Fruit fly (Drosophila melanogaster) whole organism, embryonic: ENCODE results near the gene RtcB.

Source experiments
- Atf3 ChIP-seq: fragments of 200-800 bp; sonication (Bioruptor generic); optimal IDR thresholded peaks from 3 replicates; lab custom pipeline; 2016; ENCODE audit warnings: missing biosample characterization, missing genetic modification characterization
- BEAF-32 ChIP-seq: fragments of 200-800 bp; sonication (Bioruptor generic); optimal IDR thresholded peaks from 3 replicates; lab custom pipeline; 2017; ENCODE audit warnings: missing biosample characterization, missing genetic modification characterization, mild to moderate bottlenecking, moderate library complexity, missing genetic modification reagents
- BtbVII ChIP-seq: fragments of 200-800 bp; sonication (Bioruptor generic); optimal IDR thresholded peaks from 3 replicates; lab custom pipeline; 2017; ENCODE audit warnings: missing biosample characterization, mild to moderate bottlenecking, missing genetic modification characterization
- CG10274 ChIP-seq: fragments of 200-800 bp; sonication (Bioruptor generic); optimal IDR thresholded peaks from 3 replicates; lab custom pipeline; 2017; ENCODE audit warnings: missing biosample characterization, mild to moderate bottlenecking, missing genetic modification characterization
- CG10979 ChIP-seq: fragments of 200-800 bp; sonication (Bioruptor generic); optimal IDR thresholded peaks from 2 replicates; lab custom pipeline; 2018; ENCODE audit warnings: missing biosample characterization, mild to moderate bottlenecking, missing genetic modification characterization, moderate library complexity
- CG11560 ChIP-seq: fragments of 200-800 bp; sonication (Bioruptor generic); IDR thresholded peaks from 3 replicates; pipeline ENCODE4 v1.3.6; 2022; ENCODE audit warnings: missing biosample characterization, missing genetic modification characterization
- CG13624 ChIP-seq: fragments of 200-800 bp; sonication (Bioruptor generic); optimal IDR thresholded peaks from 2 replicates; lab custom pipeline; 2016; ENCODE audit warnings: missing biosample characterization, missing genetic modification characterization
- CG15269 ChIP-seq: fragments of 200-800 bp; sonication (Bioruptor generic); optimal IDR thresholded peaks from 2 replicates; lab custom pipeline; 2018; ENCODE audit warnings: missing biosample characterization, mild to moderate bottlenecking, missing genetic modification characterization, moderate library complexity
- CG15514 ChIP-seq: fragments of 200-800 bp; sonication (Bioruptor generic); optimal IDR thresholded peaks from 3 replicates; lab custom pipeline; 2017; ENCODE audit warnings: missing biosample characterization, missing genetic modification characterization, mild to moderate bottlenecking, moderate library complexity, missing genetic modification reagents
- CG15601 ChIP-seq: fragments of 200-800 bp; sonication (Bioruptor generic); optimal IDR thresholded peaks from 3 replicates; lab custom pipeline; 2019; ENCODE audit warnings: missing biosample characterization, mild to moderate bottlenecking, missing genetic modification characterization, moderate library complexity
- CG17359 ChIP-seq: fragments of 200-800 bp; sonication (Bioruptor generic); optimal IDR thresholded peaks from 3 replicates; lab custom pipeline; 2018; ENCODE audit warnings: missing biosample characterization, mild to moderate bottlenecking, missing genetic modification characterization, moderate library complexity
- CG18476 ChIP-seq: fragments of 200-800 bp; sonication (Bioruptor generic); optimal IDR thresholded peaks from 2 replicates; lab custom pipeline; 2016; ENCODE audit warnings: missing biosample characterization, mild to moderate bottlenecking, missing genetic modification characterization
- CG2712 ChIP-seq: fragments of 200-800 bp; optimal IDR thresholded peaks from 3 replicates; lab custom pipeline; 2019; ENCODE audit warnings: missing biosample characterization, mild to moderate bottlenecking, missing genetic modification characterization, moderate library complexity
- CG31441 ChIP-seq: fragments of 200-800 bp; sonication (Bioruptor generic); IDR thresholded peaks from 2 replicates; pipeline ENCODE4 v1.3.6; 2022; ENCODE audit warnings: missing biosample characterization, missing genetic modification characterization
- CG4820 ChIP-seq: fragments of 200-800 bp; sonication (Bioruptor generic); optimal IDR thresholded peaks from 3 replicates; lab custom pipeline; 2016; ENCODE audit warnings: missing biosample characterization, missing genetic modification characterization
- CG9727 ChIP-seq: fragments of 200-800 bp; sonication (Bioruptor generic); optimal IDR thresholded peaks from 3 replicates; lab custom pipeline; 2017; ENCODE audit warnings: missing biosample characterization, mild to moderate bottlenecking, missing genetic modification characterization
- D ChIP-seq, 2 experiments: fragments of 200-800 bp in 1 of 2; fragments of >200 bp in 1 of 2; sonication (Bioruptor generic) in 1 of 2; optimal IDR thresholded peaks; 2 replicates in 1 of 2; 3 replicates in 1 of 2; lab custom pipeline; 2017; ENCODE audit warnings: mild to moderate bottlenecking in 1 of 2, missing biosample characterization in 1 of 2, missing genetic modification characterization in 1 of 2, missing genetic modification reagents in 1 of 2
- Dip2 ChIP-seq: fragments of 200-800 bp; sonication (Bioruptor generic); IDR thresholded peaks from 2 replicates; pipeline ENCODE4 v1.3.6; 2022; ENCODE audit warnings: missing biosample characterization, missing genetic modification characterization
- Dp ChIP-seq: fragments of 200-800 bp; sonication (Bioruptor generic); optimal IDR thresholded peaks from 2 replicates; lab custom pipeline; 2018; ENCODE audit warnings: missing biosample characterization, mild to moderate bottlenecking, missing genetic modification characterization, moderate library complexity
- Ets97D ChIP-seq: fragments of 200-800 bp; sonication (Bioruptor generic); optimal IDR thresholded peaks from 3 replicates; lab custom pipeline; 2016; ENCODE audit warnings: missing biosample characterization, missing genetic modification characterization
- H15 ChIP-seq: fragments of 200-800 bp; sonication (Bioruptor generic); IDR thresholded peaks from 3 replicates; pipeline ENCODE4 v1.3.6; 2022; ENCODE audit warnings: missing biosample characterization, missing genetic modification characterization
- HHEX ChIP-seq: fragments of 200-800 bp; sonication (Bioruptor generic); optimal IDR thresholded peaks from 3 replicates; lab custom pipeline; 2017; ENCODE audit warnings: missing biosample characterization, mild to moderate bottlenecking, missing genetic modification characterization, missing genetic modification reagents
- Lhr ChIP-seq: fragments of 200-800 bp; sonication (Bioruptor generic); optimal IDR thresholded peaks from 3 replicates; lab custom pipeline; 2017; ENCODE audit warnings: mild to moderate bottlenecking, missing biosample characterization, missing genetic modification reagents, missing genetic modification characterization
- Oaz ChIP-seq: fragments of 200-800 bp; sonication (Bioruptor generic); IDR thresholded peaks from 2 replicates; pipeline ENCODE4 v1.3.6; 2022; ENCODE audit warnings: missing biosample characterization, missing genetic modification characterization
- TFAM ChIP-seq: fragments of 200-800 bp; sonication (Bioruptor generic); optimal IDR thresholded peaks from 2 replicates; lab custom pipeline; 2017; ENCODE audit warnings: missing biosample characterization, missing genetic modification characterization, inconsistent platforms
- ac ChIP-seq: fragments of 200-800 bp; sonication (Bioruptor generic); optimal IDR thresholded peaks from 3 replicates; lab custom pipeline; 2017; ENCODE audit warnings: missing biosample characterization, mild to moderate bottlenecking, missing genetic modification characterization
- al ChIP-seq: fragments of 200-800 bp; sonication (Bioruptor generic); IDR thresholded peaks from 2 replicates; pipeline ENCODE4 v1.3.6; 2022; ENCODE audit warnings: missing biosample characterization, missing genetic modification characterization
- crol ChIP-seq: fragments of 200-800 bp; sonication (Bioruptor generic); IDR thresholded peaks from 2 replicates; pipeline ENCODE4 v1.3.6; 2022; ENCODE audit warnings: missing biosample characterization, missing genetic modification characterization
- dysf ChIP-seq: fragments of 200-800 bp; sonication (Bioruptor generic); IDR thresholded peaks from 3 replicates; pipeline ENCODE4 v1.3.6; 2022; ENCODE audit warnings: missing biosample characterization, missing genetic modification characterization
- eve ChIP-seq, 2 experiments: fragments of >200 bp; optimal IDR thresholded peaks; 2 replicates each; lab custom pipeline; 2017; ENCODE audit warnings: missing biosample characterization in 2 of 2, missing genetic modification characterization in 2 of 2
- fd64A ChIP-seq: fragments of 200-800 bp; sonication (Bioruptor generic); optimal IDR thresholded peaks from 3 replicates; lab custom pipeline; 2018; ENCODE audit warnings: missing biosample characterization, mild to moderate bottlenecking, missing genetic modification characterization
- gsb ChIP-seq: fragments of 200-800 bp; sonication (Bioruptor generic); IDR thresholded peaks from 2 replicates; pipeline ENCODE4 v1.3.6; 2022; ENCODE audit warnings: missing biosample characterization, missing genetic modification characterization
- h ChIP-seq: fragments of >200 bp; optimal IDR thresholded peaks from 2 replicates; lab custom pipeline; 2017
- inv ChIP-seq: fragments of 200-800 bp; sonication (Bioruptor generic); IDR thresholded peaks from 2 replicates; pipeline ENCODE4 v1.3.6; 2022; ENCODE audit warnings: missing biosample characterization, missing genetic modification characterization; ENCODE audit not compliant: partially characterized antibody
- knrl ChIP-seq: fragments of 200-800 bp; sonication (Bioruptor generic); IDR thresholded peaks from 3 replicates; pipeline ENCODE4 v1.3.6; 2022; ENCODE audit warnings: missing biosample characterization, missing genetic modification characterization; ENCODE audit not compliant: partially characterized antibody
- lbe ChIP-seq: fragments of 200-800 bp; sonication (Bioruptor generic); optimal IDR thresholded peaks from 2 replicates; lab custom pipeline; 2016; ENCODE audit warnings: missing biosample characterization, mild to moderate bottlenecking, missing genetic modification characterization
- phol ChIP-seq: fragments of 200-800 bp; sonication (Bioruptor generic); optimal IDR thresholded peaks from 3 replicates; lab custom pipeline; 2018; ENCODE audit warnings: missing biosample characterization, mild to moderate bottlenecking, missing genetic modification characterization, moderate library complexity
- prd ChIP-seq, 3 experiments: fragments of >200 bp in 2 of 3; fragments of 200-800 bp in 1 of 3; sonication (Bioruptor generic) in 1 of 3; optimal IDR thresholded peaks in 2 of 3; IDR thresholded peaks in 1 of 3; 2 replicates in 2 of 3; 3 replicates in 1 of 3; pipeline versions ENCODE4 v1.3.6 to Lab custom; 2017 to 2022; ENCODE audit warnings: missing biosample characterization in 1 of 3, missing genetic modification characterization in 1 of 3
- repo ChIP-seq: fragments of 200-800 bp; sonication (Bioruptor generic); optimal IDR thresholded peaks from 2 replicates; lab custom pipeline; 2016; ENCODE audit warnings: missing biosample characterization, missing genetic modification characterization
- ssp ChIP-seq: fragments of 200-800 bp; sonication (Bioruptor generic); IDR thresholded peaks from 2 replicates; pipeline ENCODE4 v1.3.6; 2022; ENCODE audit warnings: missing biosample characterization, missing genetic modification characterization
- sug ChIP-seq: fragments of 200-800 bp; optimal IDR thresholded peaks from 2 replicates; lab custom pipeline; 2019; ENCODE audit warnings: missing biosample characterization, mild to moderate bottlenecking, missing genetic modification characterization, moderate library complexity
- tio ChIP-seq: fragments of 200-800 bp; sonication (Bioruptor generic); optimal IDR thresholded peaks from 2 replicates; lab custom pipeline; 2017; ENCODE audit warnings: missing biosample characterization, missing genetic modification characterization, inconsistent platforms
- tll ChIP-seq, 2 experiments: fragments of 200-800 bp in 1 of 2; fragments of >200 bp in 1 of 2; sonication (Bioruptor generic) in 1 of 2; optimal IDR thresholded peaks; 2 replicates each; lab custom pipeline; 2017 to 2019; ENCODE audit warnings: missing biosample characterization in 2 of 2, missing genetic modification characterization in 2 of 2, mild to moderate bottlenecking in 1 of 2, moderate library complexity in 1 of 2
- tup ChIP-seq: fragments of 200-800 bp; sonication (Bioruptor generic); optimal IDR thresholded peaks from 2 replicates; lab custom pipeline; 2016; ENCODE audit warnings: missing biosample characterization, mild to moderate bottlenecking, missing genetic modification characterization, moderate library complexity
- usp ChIP-seq: fragments of >200 bp; optimal IDR thresholded peaks from 2 replicates; lab custom pipeline; 2017; ENCODE audit warnings: missing biosample characterization, missing genetic modification characterization
- vvl ChIP-seq: fragments of 200-800 bp; sonication (Bioruptor generic); IDR thresholded peaks from 2 replicates; pipeline ENCODE4 v1.3.6; 2022; ENCODE audit warnings: missing biosample characterization, missing genetic modification characterization
- z ChIP-seq: fragments of 200-800 bp; sonication (Bioruptor generic); IDR thresholded peaks from 3 replicates; pipeline ENCODE4 v1.3.6; 2022; ENCODE audit warnings: missing biosample characterization, missing genetic modification characterization
- zen ChIP-seq: fragments of 200-800 bp; sonication (Bioruptor generic); optimal IDR thresholded peaks from 3 replicates; lab custom pipeline; 2018; ENCODE audit warnings: missing biosample characterization, mild to moderate bottlenecking, missing genetic modification characterization, moderate library complexity

RtcB gene

dm6 chr2L:19423467-19424122, 6.8 kb upstream of the RtcB start, which contains the start of the genes Alp12 and CG13085 (continued):
- TF ChIP-seq CG11560 (tag; lab: Robert Waterston, UW) (peak; percentile 90), H15 (GFP tag; lab: Robert Waterston, UW) (peak; percentile 92), tio (GFP tag; lab: Kevin White, UChicago) (peak; percentile 98), Dip2 (GFP tag; lab: Robert Waterston, UW) (peak; percentile 75; the same call in 1 of the 2 replicates), TFAM (GFP tag; lab: Kevin White, UChicago) (peak; percentile 83), CG10979 (tag; lab: Kevin White, UChicago) (peak; percentile 98), BtbVII (GFP tag; lab: Kevin White, UChicago) (peak; percentile 99), h (lab: Kevin White, UChicago) (no peak), z (peak; percentile 69; the same call in 2 of the 3 replicates), Dp (GFP tag; lab: Kevin White, UChicago) (peak; percentile 31), ac (GFP tag; lab: Kevin White, UChicago) (peak; percentile 73), Lhr (peak; percentile 95), repo (GFP tag; lab: Kevin White, UChicago) (peak; percentile 85), zen (tag; lab: Kevin White, UChicago) (peak; percentile 92), fd64A (peak; percentile 93), vvl (peak; percentile 97), BEAF-32 (GFP tag; lab: Kevin White, UChicago) (peak; percentile 30), lbe (peak; percentile 82), phol (tag; lab: Kevin White, UChicago) (peak; percentile 98), CG4820 (GFP tag; lab: Kevin White, UChicago) (peak; percentile 95), Atf3 (peak; percentile 90), CG15514 (GFP tag; lab: Kevin White, UChicago) (peak; percentile 92), inv (no peak), CG15269 (tag; lab: Kevin White, UChicago) (peak; percentile 99), CG9727 (GFP tag; lab: Kevin White, UChicago) (peak; percentile 98), CG31441 (GFP tag; lab: Robert Waterston, UW) (peak; percentile 96), CG10274 (peak; percentile 89), CG13624 (GFP tag; lab: Kevin White, UChicago) (peak; percentile 96), CG2712 (tag; lab: Kevin White, UChicago) (peak; percentile 99), usp (GFP tag; lab: Kevin White, UChicago) (no peak), CG18476 (GFP tag; lab: Kevin White, UChicago) (peak; percentile 96), tll (GFP tag; optimal IDR thresholded peaks at IDR 0.05; lab: Kevin White, UChicago) (peak in 1 of 2 experiments; percentile 37), Oaz (GFP tag; lab: Robert Waterston, UW) (peak; percentile 93), Ets97D (GFP tag; lab: Kevin White, UChicago) (peak; percentile 79), eve (GFP tag; optimal IDR thresholded peaks at IDR 0.05; lab: Kevin White, UChicago) (no peak), prd (optimal IDR thresholded peaks at IDR 0.05; lab: Kevin White, UChicago) (no peak), prd (GFP tag; IDR thresholded peaks at IDR 0.05; lab: Robert Waterston, UW) (peak; percentile 97), gsb (GFP tag; lab: Robert Waterston, UW) (peak; percentile 95), CG15601 (tag; lab: Kevin White, UChicago) (peak; percentile 98), HHEX (GFP tag; lab: Kevin White, UChicago) (peak; percentile 98), ssp (GFP tag; lab: Robert Waterston, UW) (peak; percentile 91), al (GFP tag; lab: Robert Waterston, UW) (peak; percentile 90), CG17359 (tag; lab: Kevin White, UChicago) (peak; percentile 98), dysf (GFP tag; lab: Robert Waterston, UW) (peak; percentile 98), knrl (GFP tag; lab: Robert Waterston, UW) (no peak), sug (tag; lab: Kevin White, UChicago) (peak; percentile 98), tup (peak; percentile 83), D (optimal IDR thresholded peaks at IDR 0.05; lab: Kevin White, UChicago) (no peak), D (GFP tag; optimal IDR thresholded peaks at IDR 0.05; lab: Kevin White, UChicago) (peak; percentile 98), crol (peak; percentile 76)
